Fruit fly (Drosophila melanogaster): Measurements from ENCODE around the gene mEFG1.

dm6 chr2L:7260251-7260650, 37.4 kb upstream of the mEFG1 start:
- no peak for TF ChIP-seq CG9139 (GFP tag; optimal IDR thresholded peaks at IDR 0.05)
- no peak for TF ChIP-seq OdsH (GFP tag; optimal IDR thresholded peaks at IDR 0.05)
